ENCODE assay signal across 7 worm cellular contexts in genomic region chrX:3464309-3465038, ce11.
TF ChIP-seq lines count a peak whose summit lies in the region.

No protein-coding gene starts in this region.

TF ChIP-seq in whole organism, L1 larva, 84 proteins besides CTCF, POLR2A, EP300 and RAD21:
- TF ChIP-seq zip-4 (GFP tag; optimal IDR thresholded peaks at IDR 0.05; lab: Kevin White, UChicago), result no peak
- TF ChIP-seq lin-35 (GFP tag; optimal IDR thresholded peaks at IDR 0.05; lab: Kevin White, UChicago), result no peak
- no peak for TF ChIP-seq jun-1 (tag; optimal IDR thresholded peaks at IDR 0.05; lab: Kevin White, UChicago)
- peak; percentile 72 for TF ChIP-seq nhr-85 (tag; lab: Kevin White, UChicago)
- TF ChIP-seq ztf-4 (tag; optimal IDR thresholded peaks at IDR 0.05; lab: Kevin White, UChicago), result no peak
- TF ChIP-seq lir-3 (tag; optimal IDR thresholded peaks at IDR 0.05; lab: Kevin White, UChicago; ENCODE audit: poor library complexity), result no peak
- TF ChIP-seq nhr-12 (tag; optimal IDR thresholded peaks at IDR 0.05; lab: Kevin White, UChicago), result no peak
- no peak for TF ChIP-seq unc-98 (GFP tag; IDR thresholded peaks at IDR 0.05; lab: Robert Waterston, UW)
- TF ChIP-seq skn-1 (tag; optimal IDR thresholded peaks at IDR 0.05; lab: Kevin White, UChicago), result peak; percentile 19
- no peak for TF ChIP-seq dsc-1 (tag; optimal IDR thresholded peaks at IDR 0.05; lab: Kevin White, UChicago)
- peak in 1 of 3 experiments; percentile 11 for TF ChIP-seq ceh-82 (tag; optimal IDR thresholded peaks at IDR 0.05; lab: Kevin White, UChicago)
- no peak for TF ChIP-seq unc-62 (GFP tag; optimal IDR thresholded peaks at IDR 0.05; lab: Kevin White, UChicago)
- no peak for TF ChIP-seq ceh-63 (GFP tag; optimal IDR thresholded peaks at IDR 0.05; lab: Kevin White, UChicago)
- TF ChIP-seq ets-5 (GFP tag; IDR thresholded peaks at IDR 0.05; lab: Robert Waterston, UW), result no peak

TF ChIP-seq in whole organism, L2 larva, 48 proteins besides CTCF, POLR2A, EP300 and RAD21:
- TF ChIP-seq nhr-21 (tag; optimal IDR thresholded peaks at IDR 0.05; lab: Kevin White, UChicago) (no peak), elt-3 (tag; optimal IDR thresholded peaks at IDR 0.05; lab: Kevin White, UChicago) (no peak), mdl-1 (tag; optimal IDR thresholded peaks at IDR 0.05; lab: Kevin White, UChicago) (no peak), ztf-4 (tag; optimal IDR thresholded peaks at IDR 0.05; lab: Kevin White, UChicago) (no peak), zag-1 (tag; optimal IDR thresholded peaks at IDR 0.05; lab: Kevin White, UChicago) (peak; percentile 38), unc-55 (GFP tag; optimal IDR thresholded peaks at IDR 0.05; lab: Kevin White, UChicago) (peak; percentile 70)
TF ChIP-seq in whole organism, L2 larva: peak in this region for 2.

TF ChIP-seq in whole organism, L3 larva, 47 proteins besides CTCF, POLR2A, EP300 and RAD21:
- TF ChIP-seq pqm-1 (tag; optimal IDR thresholded peaks at IDR 0.05; lab: Kevin White, UChicago), result no peak
- TF ChIP-seq lin-39 (tag; optimal IDR thresholded peaks at IDR 0.05; lab: Kevin White, UChicago), result peak; percentile 60

TF ChIP-seq in whole organism, L4 larva, 104 proteins besides CTCF, POLR2A, EP300 and RAD21:
- 0 out of 2 replicates have a peak, but pooled peaks have one; percentile 21 for TF ChIP-seq saeg-2 (GFP tag; IDR thresholded peaks at IDR 0.05; lab: Robert Waterston, UW)
- TF ChIP-seq cey-2 (tag; optimal IDR thresholded peaks at IDR 0.05; lab: Kevin White, UChicago; ENCODE audit: borderline replicate concordance, insufficient read depth), result no peak
TF ChIP-seq in whole organism, L4 larva: peak in this region for 1.

TF ChIP-seq in whole organism, late embryonic, 69 proteins besides CTCF, POLR2A, EP300 and RAD21:
- peak; percentile 3 for TF ChIP-seq ref-2 (tag; optimal IDR thresholded peaks at IDR 0.05; lab: Kevin White, UChicago)
- TF ChIP-seq nhr-11 (tag; optimal IDR thresholded peaks at IDR 0.05; lab: Kevin White, UChicago), result no peak
- TF ChIP-seq odd-2 (tag; optimal IDR thresholded peaks at IDR 0.05; lab: Kevin White, UChicago), result no peak
- TF ChIP-seq dve-1 (tag; optimal IDR thresholded peaks at IDR 0.05; lab: Kevin White, UChicago), result no peak
- TF ChIP-seq ceh-31 (tag; optimal IDR thresholded peaks at IDR 0.05; lab: Kevin White, UChicago), result peak; percentile 31
- TF ChIP-seq tbx-2 (tag; optimal IDR thresholded peaks at IDR 0.05; lab: Kevin White, UChicago), result peak; percentile 29
- no peak for TF ChIP-seq ceh-9 (tag; optimal IDR thresholded peaks at IDR 0.05; lab: Kevin White, UChicago)
- no peak for TF ChIP-seq sox-2 (GFP tag; IDR thresholded peaks at IDR 0.05; lab: Robert Waterston, UW)
- TF ChIP-seq K02D7.2 (tag; optimal IDR thresholded peaks at IDR 0.05; lab: Kevin White, UChicago), result no peak
- TF ChIP-seq unc-86 (tag; optimal IDR thresholded peaks at IDR 0.05; lab: Kevin White, UChicago), result no peak
- TF ChIP-seq ets-4 (tag; optimal IDR thresholded peaks at IDR 0.05; lab: Kevin White, UChicago), result no peak
- TF ChIP-seq rnt-1 (tag; optimal IDR thresholded peaks at IDR 0.05; lab: Kevin White, UChicago), result no peak
- no peak for TF ChIP-seq ztf-16 (tag; optimal IDR thresholded peaks at IDR 0.05; lab: Kevin White, UChicago)
- no peak for TF ChIP-seq elt-2 (tag; optimal IDR thresholded peaks at IDR 0.05; lab: Kevin White, UChicago)
- no peak for TF ChIP-seq pat-9 (tag; optimal IDR thresholded peaks at IDR 0.05; lab: Kevin White, UChicago)
- no peak for TF ChIP-seq pax-1 (tag; optimal IDR thresholded peaks at IDR 0.05; lab: Kevin White, UChicago)
- no peak for TF ChIP-seq ceh-30 (tag; optimal IDR thresholded peaks at IDR 0.05; lab: Kevin White, UChicago)
- no peak for TF ChIP-seq madf-2 (tag; optimal IDR thresholded peaks at IDR 0.05; lab: Kevin White, UChicago)
- TF ChIP-seq unc-42 (tag; optimal IDR thresholded peaks at IDR 0.05; lab: Kevin White, UChicago), result peak; percentile 61
- peak; percentile 56 for TF ChIP-seq unc-55 (GFP tag; optimal IDR thresholded peaks at IDR 0.05; lab: Kevin White, UChicago)
- no peak for TF ChIP-seq C38D4.7 (GFP tag; optimal IDR thresholded peaks at IDR 0.05; lab: Kevin White, UChicago)
- TF ChIP-seq ceh-19 (GFP tag; optimal IDR thresholded peaks at IDR 0.05; lab: Kevin White, UChicago), result no peak

TF ChIP-seq in whole organism, mixed stage, embryonic, 35 proteins besides CTCF, POLR2A, EP300 and RAD21:
- TF ChIP-seq unc-62 (GFP tag; optimal IDR thresholded peaks at IDR 0.05; lab: Kevin White, UChicago) (peak; percentile 53), lsy-2 (tag; optimal IDR thresholded peaks at IDR 0.05; lab: Kevin White, UChicago) (no peak), ham-2 (GFP tag; optimal IDR thresholded peaks at IDR 0.05; lab: Kevin White, UChicago) (peak; percentile 41), ceh-39 (tag; optimal IDR thresholded peaks at IDR 0.05; lab: Kevin White, UChicago) (no peak), nhr-2 (tag; optimal IDR thresholded peaks at IDR 0.05; lab: Kevin White, UChicago) (peak; percentile 10), bed-3 (GFP tag; optimal IDR thresholded peaks at IDR 0.05; lab: Kevin White, UChicago) (no peak), hlh-1 (tag; optimal IDR thresholded peaks at IDR 0.05; lab: Kevin White, UChicago) (no peak), sem-2 (GFP tag; optimal IDR thresholded peaks at IDR 0.05; lab: Kevin White, UChicago) (no peak), ces-1 (GFP tag; optimal IDR thresholded peaks at IDR 0.05; lab: Kevin White, UChicago) (peak; percentile 80)

TF ChIP-seq in whole organism, young adult, 124 proteins besides CTCF, POLR2A, EP300 and RAD21:
- peak; percentile 52; the same call in 1 of the 2 replicates for TF ChIP-seq cebp-1 (GFP tag; IDR thresholded peaks at IDR 0.05; lab: Robert Waterston, UW)
- TF ChIP-seq cebp-1 (tag; optimal IDR thresholded peaks at IDR 0.05; lab: Kevin White, UChicago), result peak; percentile 91
- TF ChIP-seq egl-44 (GFP tag; IDR thresholded peaks at IDR 0.05; lab: Robert Waterston, UW), result no peak
